Worm (Caenorhabditis elegans): ENCODE data around the gene Y54G2A.48.

The Y54G2A.48 gene

DNA sequence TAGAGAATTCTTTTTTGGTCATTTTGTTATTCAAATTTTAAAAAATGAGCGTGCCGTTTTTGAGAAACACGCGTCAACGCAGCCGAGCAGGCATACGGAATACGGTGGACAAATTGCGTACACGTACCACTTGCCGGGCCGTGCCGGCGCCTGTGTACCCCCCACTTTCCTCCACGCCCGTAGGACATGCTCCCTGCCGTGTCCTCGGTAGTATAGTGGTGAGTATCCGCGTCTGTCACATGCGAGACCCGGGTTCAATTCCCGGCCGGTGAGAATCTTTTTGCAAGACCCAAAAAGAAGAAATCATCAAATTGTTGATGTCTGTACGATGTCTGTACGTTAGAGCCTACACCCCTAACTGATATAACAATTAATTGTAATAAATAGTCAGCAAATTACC lies 24.3 kb downstream of the Y54G2A.48 start (continued):
- TF ChIP-seq lsl-1 (GFP tag; optimal IDR thresholded peaks at IDR 0.05) = peak; percentile 7
- TF ChIP-seq B0019.2 (GFP tag; conservative IDR thresholded peaks at IDR 0.05) = 0 out of 2 replicates have a peak, but pooled peaks have one; percentile 8
- TF ChIP-seq ekl-4 (GFP tag; IDR thresholded peaks at IDR 0.05) = no peak
- TF ChIP-seq Y95B8A.8 (GFP tag; IDR thresholded peaks at IDR 0.05) = no peak
- peak; percentile 35; the same call in 1 of the 2 replicates for TF ChIP-seq F33H1.4 (GFP tag; IDR thresholded peaks at IDR 0.05)
- no peak for TF ChIP-seq athp-1 (tag; optimal IDR thresholded peaks at IDR 0.05)
- TF ChIP-seq nhr-90 (tag; optimal IDR thresholded peaks at IDR 0.05) = peak; percentile 24
- no peak for TF ChIP-seq nhr-27 (tag; optimal IDR thresholded peaks at IDR 0.05)
- TF ChIP-seq Y67H2A.10 (GFP tag; conservative IDR thresholded peaks at IDR 0.05) = no peak
- peak in 1 of 2 experiments; percentile 10 for TF ChIP-seq let-607 (tag; optimal IDR thresholded peaks at IDR 0.05)
- no peak for TF ChIP-seq xnd-1 (tag; optimal IDR thresholded peaks at IDR 0.05)
- TF ChIP-seq lin-54 (GFP tag; optimal IDR thresholded peaks at IDR 0.05) = no peak
- peak; percentile 33; the same call in 1 of the 2 replicates for TF ChIP-seq cebp-2 (GFP tag; IDR thresholded peaks at IDR 0.05)
- no peak for TF ChIP-seq ztf-3 (GFP tag; optimal IDR thresholded peaks at IDR 0.05)
- TF ChIP-seq dpl-1 (GFP tag; optimal IDR thresholded peaks at IDR 0.05) = no peak
- peak; percentile 60; the same call in 1 of the 2 replicates for TF ChIP-seq egl-44 (GFP tag; IDR thresholded peaks at IDR 0.05)
- TF ChIP-seq attf-6 (GFP tag; IDR thresholded peaks at IDR 0.05) = 0 out of 2 replicates have a peak, but pooled peaks have one; percentile 30
- peak; percentile 46 for TF ChIP-seq rpc-1 (optimal IDR thresholded peaks at IDR 0.05)
- TF ChIP-seq rpc-1 (tag; optimal IDR thresholded peaks at IDR 0.05) = peak; percentile 72
- TF ChIP-seq T07F8.4 (tag; optimal IDR thresholded peaks at IDR 0.05) = no peak

ce11 chrIV:2805525-2805924 lies 27.0 kb downstream of the Y54G2A.48 start, which contains the start of gene Y54G2A.45:
Gene Y54G2A.45 (plus strand): TSS chrIV:2805857.
- TF ChIP-seq ztf-18 (tag; optimal IDR thresholded peaks at IDR 0.05) = peak; percentile 84
- TF ChIP-seq ZK185.1 (tag; optimal IDR thresholded peaks at IDR 0.05; ENCODE audit: poor library complexity, severe bottlenecking) = peak; percentile 83
- TF ChIP-seq hmg-1.2 (GFP tag; IDR thresholded peaks at IDR 0.05) = peak; percentile 64
- TF ChIP-seq ets-4 (GFP tag; optimal IDR thresholded peaks at IDR 0.05) = peak; percentile 48
- TF ChIP-seq atf-7 (tag; optimal IDR thresholded peaks at IDR 0.05) = peak; percentile 85
- TF ChIP-seq dox-1 (GFP tag; IDR thresholded peaks at IDR 0.05) = peak; percentile 92
- TF ChIP-seq repo-1 (tag; optimal IDR thresholded peaks at IDR 0.05) = peak; percentile 88
- peak; percentile 90; the same call in 1 of the 2 replicates for TF ChIP-seq Y56A3A.18 (GFP tag; IDR thresholded peaks at IDR 0.05)
- TF ChIP-seq hrde-1 (tag; optimal IDR thresholded peaks at IDR 0.05; ENCODE audit: borderline replicate concordance) = peak; percentile 87
- TF ChIP-seq ztf-26 (tag; optimal IDR thresholded peaks at IDR 0.05) = peak; percentile 43
- no peak for TF ChIP-seq ceh-91 (GFP tag; IDR thresholded peaks at IDR 0.05)
- no peak for TF ChIP-seq ceh-79 (tag; optimal IDR thresholded peaks at IDR 0.05)
- peak; percentile 60 for TF ChIP-seq athp-1 (tag; optimal IDR thresholded peaks at IDR 0.05)
- TF ChIP-seq ceh-40 (GFP tag; IDR thresholded peaks at IDR 0.05) = peak; percentile 30; the same call in 1 of the 2 replicates
- TF ChIP-seq fkh-3 (tag; optimal IDR thresholded peaks at IDR 0.05) = no peak
- TF ChIP-seq nfyb-1 (GFP tag; IDR thresholded peaks at IDR 0.05) = peak; percentile 78
- TF ChIP-seq B0035.1 (tag; optimal IDR thresholded peaks at IDR 0.05) = peak; percentile 50
- TF ChIP-seq snpc-1.3 (tag; optimal IDR thresholded peaks at IDR 0.05; ENCODE audit: insufficient read depth) = peak; percentile 81
- no peak for TF ChIP-seq lag-1 (GFP tag; IDR thresholded peaks at IDR 0.05)
- TF ChIP-seq F52B5.7 (tag; optimal IDR thresholded peaks at IDR 0.05) = no peak
- peak; percentile 81 for TF ChIP-seq die-1 (tag; optimal IDR thresholded peaks at IDR 0.05)
- no peak for TF ChIP-seq gei-17 (GFP tag; optimal IDR thresholded peaks at IDR 0.05)
- no peak for TF ChIP-seq F55B11.4 (tag; optimal IDR thresholded peaks at IDR 0.05; ENCODE audit: borderline replicate concordance, insufficient read depth)
- no peak for TF ChIP-seq akir-1 (GFP tag; optimal IDR thresholded peaks at IDR 0.05)
- TF ChIP-seq F39B2.1 (GFP tag; IDR thresholded peaks at IDR 0.05) = no peak
- no peak for TF ChIP-seq F57A8.1 (GFP tag; optimal IDR thresholded peaks at IDR 0.05)
- peak; percentile 62 to 84 for TF ChIP-seq rec-8 (tag; optimal IDR thresholded peaks at IDR 0.05)
- peak; percentile 56 for TF ChIP-seq zim-3 (tag; optimal IDR thresholded peaks at IDR 0.05)
- TF ChIP-seq ekl-4 (GFP tag; IDR thresholded peaks at IDR 0.05) = peak; percentile 68; the same call in 1 of the 2 replicates
- TF ChIP-seq nhr-120 (GFP tag; IDR thresholded peaks at IDR 0.05) = no peak
